Worm (Caenorhabditis elegans): Measurements from ENCODE around the gene gly-20.

The gly-20 gene

DNA sequence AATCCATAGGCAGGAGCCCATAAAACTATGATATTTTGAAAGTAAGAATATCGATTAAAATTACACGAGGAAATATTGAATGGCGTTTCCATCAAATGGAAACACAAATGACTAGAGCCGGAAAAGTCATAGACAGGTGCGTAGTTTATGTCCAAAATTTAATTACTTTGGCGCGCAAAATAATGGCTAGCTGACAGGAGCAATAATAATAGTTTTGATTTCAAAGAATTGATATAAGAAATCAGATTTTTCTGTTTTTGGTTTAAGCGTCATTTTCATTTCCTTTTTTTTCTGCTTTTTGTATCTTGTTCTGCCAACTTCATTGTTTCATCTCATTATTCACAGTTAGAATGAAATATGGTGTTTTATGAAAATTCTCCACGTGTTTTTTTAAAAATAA, 19.3 kb upstream of the gly-20 start, which contains the start of gene F07B10.4:
F07B10.4 (minus strand) TSS at position 101 of the 400 bp plus-strand sequence.
- TF ChIP-seq fkh-3 (tag; optimal IDR thresholded peaks at IDR 0.05) (no peak), athp-1 (tag; optimal IDR thresholded peaks at IDR 0.05) (no peak), B0019.2 (GFP tag; conservative IDR thresholded peaks at IDR 0.05) (no peak), ceh-100 (GFP tag; IDR thresholded peaks at IDR 0.05) (no peak), ceh-79 (tag; optimal IDR thresholded peaks at IDR 0.05) (no peak), dpff-1 (tag; optimal IDR thresholded peaks at IDR 0.05) (no peak), bed-2 (GFP tag; IDR thresholded peaks at IDR 0.05) (no peak), F49E8.2 (tag; optimal IDR thresholded peaks at IDR 0.05; ENCODE audit: insufficient read depth) (no peak), F22D6.2 (tag; optimal IDR thresholded peaks at IDR 0.05) (no peak), mel-28 (tag; optimal IDR thresholded peaks at IDR 0.05; ENCODE audit: borderline replicate concordance) (no peak), unc-62 (GFP tag; optimal IDR thresholded peaks at IDR 0.05) (no peak), Y67H2A.10 (GFP tag; conservative IDR thresholded peaks at IDR 0.05) (no peak), let-526 (GFP tag; IDR thresholded peaks at IDR 0.05) (no peak), ccch-3 (GFP tag; optimal IDR thresholded peaks at IDR 0.05) (no peak), F23B12.7 (tag; optimal IDR thresholded peaks at IDR 0.05; ENCODE audit: insufficient read depth) (no peak)

ce11 chrV:11265482-11265881, 16.9 kb upstream of the gly-20 start, which contains the start of gene cln-3.1:
Gene cln-3.1 (minus strand): TSS chrV:11265652.
- TF ChIP-seq nhr-80 (tag; optimal IDR thresholded peaks at IDR 0.05) (peak; percentile 61), rcor-1 (GFP tag; IDR thresholded peaks at IDR 0.05) (no peak)

DNA sequence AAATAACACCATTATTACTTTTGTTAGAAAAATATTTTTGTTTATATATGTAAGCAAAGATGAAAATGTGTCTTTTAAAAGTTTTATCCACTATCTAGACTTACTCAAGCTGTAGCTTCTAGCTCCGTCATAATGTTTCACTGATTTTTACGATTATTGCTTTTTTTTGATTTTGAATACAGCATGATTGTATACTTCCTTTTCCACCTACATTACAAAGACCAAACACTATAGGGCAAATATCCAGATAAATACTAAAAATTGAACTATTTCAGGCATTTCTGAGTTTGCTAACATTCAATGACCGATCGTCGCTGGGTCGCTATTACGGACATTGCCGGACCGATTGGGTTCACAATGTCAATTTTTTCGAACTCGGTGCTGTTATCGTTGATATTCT, 15.7 kb upstream of the gly-20 start, which contains the start of gene str-116:
str-116 (plus strand) TSS at position 301 of the 400 bp plus-strand sequence.
- TF ChIP-seq F33H1.4 (GFP tag; IDR thresholded peaks at IDR 0.05) (no peak), sptf-2 (GFP tag; optimal IDR thresholded peaks at IDR 0.05) (no peak), mcd-1 (GFP tag; IDR thresholded peaks at IDR 0.05) (no peak), Y95B8A.8 (GFP tag; IDR thresholded peaks at IDR 0.05) (no peak), C17E4.6 (GFP tag; IDR thresholded peaks at IDR 0.05) (no peak), C06A6.2 (GFP tag; conservative IDR thresholded peaks at IDR 0.05) (no peak)

- TF ChIP-seq ztf-26 (tag; optimal IDR thresholded peaks at IDR 0.05), result no peak
- TF ChIP-seq snpc-4 (GFP tag; optimal IDR thresholded peaks at IDR 0.05), result no peak
- no peak for TF ChIP-seq snpc-4 (tag; optimal IDR thresholded peaks at IDR 0.05)
- no peak for TF ChIP-seq xnd-1 (tag; optimal IDR thresholded peaks at IDR 0.05)
- no peak for TF ChIP-seq cebp-1 (GFP tag; IDR thresholded peaks at IDR 0.05)
- TF ChIP-seq cebp-1 (tag; optimal IDR thresholded peaks at IDR 0.05), result no peak
- TF ChIP-seq aptf-2 (GFP tag; conservative IDR thresholded peaks at IDR 0.05), result no peak
- no peak for TF ChIP-seq ceh-40 (GFP tag; IDR thresholded peaks at IDR 0.05)
- no peak for TF ChIP-seq gei-17 (GFP tag; optimal IDR thresholded peaks at IDR 0.05)
Measured at ce11 chrV:11268791-11269190, 13.6 kb upstream of the gly-20 start, which contains the start of gene str-115. Gene str-115 (plus strand): TSS chrV:11269091.

DNA sequence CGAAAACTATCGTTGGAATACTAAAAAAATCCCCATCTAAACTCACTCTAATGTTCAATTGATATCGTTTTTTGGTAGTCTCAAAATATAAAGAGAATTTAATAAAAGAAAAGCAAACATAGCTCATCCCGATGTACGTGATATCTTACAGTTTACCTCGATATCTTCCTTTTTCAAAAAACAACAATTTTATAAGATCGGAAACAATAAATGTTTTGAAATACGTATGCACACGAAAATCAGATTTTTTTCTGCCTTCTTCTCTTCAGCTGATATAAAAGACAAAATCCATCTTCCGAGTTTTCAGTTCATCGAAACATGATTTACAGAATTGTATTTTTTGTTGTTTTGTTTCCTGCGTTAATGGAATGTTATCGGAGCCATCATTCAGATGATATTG, 11.3 kb upstream of the gly-20 start, which contains the start of gene clec-222:
clec-222 (plus strand) TSS at position 301 of the 400 bp plus-strand sequence.
- no peak for TF ChIP-seq attf-5 (GFP tag; optimal IDR thresholded peaks at IDR 0.05)
- no peak for TF ChIP-seq F55B11.4 (tag; optimal IDR thresholded peaks at IDR 0.05; ENCODE audit: borderline replicate concordance, insufficient read depth)
- TF ChIP-seq cebp-2 (GFP tag; IDR thresholded peaks at IDR 0.05), result no peak
- no peak for TF ChIP-seq hlh-26 (GFP tag; conservative IDR thresholded peaks at IDR 0.05)
- TF ChIP-seq tbp1 (GFP tag; optimal IDR thresholded peaks at IDR 0.05), result no peak
- no peak for TF ChIP-seq snpc-3.4 (tag; optimal IDR thresholded peaks at IDR 0.05)
- TF ChIP-seq sdz-38 (tag; optimal IDR thresholded peaks at IDR 0.05), result no peak
- TF ChIP-seq madf-8 (GFP tag; conservative IDR thresholded peaks at IDR 0.05), result no peak
- no peak for TF ChIP-seq F39B2.1 (GFP tag; IDR thresholded peaks at IDR 0.05)
- no peak for TF ChIP-seq F57C9.4 (tag; optimal IDR thresholded peaks at IDR 0.05)
- TF ChIP-seq B0019.2 (GFP tag; conservative IDR thresholded peaks at IDR 0.05), result no peak
